Worm (Caenorhabditis elegans) whole organism, mixed stage, embryonic: Measurements from ENCODE around the gene tpra-1.

Source experiments
- blmp-1 ChIP-seq: fragments of 150-350 bp; optimal IDR thresholded peaks from 2 replicates; lab custom pipeline; 2014; ENCODE audit warnings: missing biosample characterization, missing genetic modification characterization
- ces-1 ChIP-seq: fragments of 150-350 bp; optimal IDR thresholded peaks from 2 replicates; lab custom pipeline; 2014; ENCODE audit warnings: missing biosample characterization, missing genetic modification reagents, missing genetic modification characterization
- elt-1 ChIP-seq: sonication (generic microtip); optimal IDR thresholded peaks from 2 replicates; lab custom pipeline; 2017; ENCODE audit warnings: missing genetic modification characterization, mild to moderate bottlenecking, missing compliant biosample characterization, antibody characterized with exemption, moderate library complexity, borderline replicate concordance; ENCODE audit not compliant: insufficient read depth
- lin-13 ChIP-seq: fragments of 150-350 bp; optimal IDR thresholded peaks from 2 replicates; lab custom pipeline; 2014; ENCODE audit warnings: missing biosample characterization, missing genetic modification characterization
- nhr-12 ChIP-seq: fragments of 150-350 bp; optimal IDR thresholded peaks from 2 replicates; lab custom pipeline; 2014; ENCODE audit warnings: missing biosample characterization, missing genetic modification characterization
- nhr-237 ChIP-seq: fragments of 150-350 bp; optimal IDR thresholded peaks from 2 replicates; lab custom pipeline; 2014; ENCODE audit warnings: missing biosample characterization, missing genetic modification characterization
- nhr-28 ChIP-seq: fragments of 150-350 bp; optimal IDR thresholded peaks from 2 replicates; lab custom pipeline; 2014; ENCODE audit warnings: missing biosample characterization, missing genetic modification characterization
- pha-4 ChIP-seq: fragments of 150-350 bp; optimal IDR thresholded peaks from 2 replicates; lab custom pipeline; 2018; ENCODE audit warnings: missing biosample characterization, missing genetic modification reagents, missing genetic modification characterization
- unc-39 ChIP-seq: fragments of 150-350 bp; optimal IDR thresholded peaks from 2 replicates; lab custom pipeline; 2014; ENCODE audit warnings: missing biosample characterization, missing genetic modification characterization
- unc-62 ChIP-seq: fragments of 150-350 bp; optimal IDR thresholded peaks from 2 replicates; lab custom pipeline; 2014; ENCODE audit warnings: missing biosample characterization, missing genetic modification reagents, missing genetic modification characterization

- TF ChIP-seq elt-1 (tag; lab: Kevin White, UChicago) = no peak
- no peak for TF ChIP-seq unc-39 (tag; lab: Kevin White, UChicago)
- TF ChIP-seq nhr-28 (tag; lab: Kevin White, UChicago) = no peak
- TF ChIP-seq pha-4 = no peak
- no peak for TF ChIP-seq unc-62 (GFP tag; lab: Kevin White, UChicago)
- TF ChIP-seq lin-13 (tag; lab: Kevin White, UChicago) = no peak
- no peak for TF ChIP-seq nhr-12 (tag; lab: Kevin White, UChicago)
- no peak for TF ChIP-seq nhr-237 (tag; lab: Kevin White, UChicago)
- no peak for TF ChIP-seq ces-1 (GFP tag; lab: Kevin White, UChicago)
- no peak for TF ChIP-seq blmp-1 (tag; lab: Kevin White, UChicago)
Observed at ce11 chrIV:8984566-8984965, 28.3 kb downstream of the tpra-1 start, which contains the start of gene nstp-1.
